Fruit fly (Drosophila melanogaster) whole organism, embryonic: ENCODE data around the gene kel.

ENCODE experiments used
- Atf-2 ChIP-seq: fragments of 200-800 bp; sonication (Bioruptor generic); optimal IDR thresholded peaks from 2 replicates; lab custom pipeline; 2016; ENCODE audit warnings: missing biosample characterization, missing genetic modification characterization
- BEAF-32 ChIP-seq: fragments of 200-800 bp; sonication (Bioruptor generic); optimal IDR thresholded peaks from 3 replicates; lab custom pipeline; 2017; ENCODE audit warnings: missing biosample characterization, missing genetic modification characterization, mild to moderate bottlenecking, moderate library complexity, missing genetic modification reagents
- CG11093 ChIP-seq: fragments of 200-800 bp; sonication (Bioruptor generic); IDR thresholded peaks from 3 replicates; pipeline ENCODE4 v1.3.6; 2022; ENCODE audit warnings: missing biosample characterization, missing genetic modification characterization
- CG15514 ChIP-seq: fragments of 200-800 bp; sonication (Bioruptor generic); optimal IDR thresholded peaks from 3 replicates; lab custom pipeline; 2017; ENCODE audit warnings: missing biosample characterization, missing genetic modification characterization, mild to moderate bottlenecking, moderate library complexity, missing genetic modification reagents
- CG15601 ChIP-seq: fragments of 200-800 bp; sonication (Bioruptor generic); optimal IDR thresholded peaks from 3 replicates; lab custom pipeline; 2019; ENCODE audit warnings: missing biosample characterization, mild to moderate bottlenecking, missing genetic modification characterization, moderate library complexity
- CG16779 ChIP-seq: fragments of 200-800 bp; sonication (Bioruptor generic); IDR thresholded peaks from 2 replicates; pipeline ENCODE4 v1.3.6; 2022; ENCODE audit warnings: missing biosample characterization, missing genetic modification characterization
- CG16863 ChIP-seq: fragments of 200-800 bp; sonication (Bioruptor generic); optimal IDR thresholded peaks from 3 replicates; lab custom pipeline; 2016; ENCODE audit warnings: missing biosample characterization, missing genetic modification characterization
- CG2116 ChIP-seq: fragments of 200-800 bp; sonication (Bioruptor generic); optimal IDR thresholded peaks from 3 replicates; lab custom pipeline; 2018; ENCODE audit warnings: missing biosample characterization, mild to moderate bottlenecking, missing genetic modification characterization
- CG2712 ChIP-seq: fragments of 200-800 bp; optimal IDR thresholded peaks from 3 replicates; lab custom pipeline; 2019; ENCODE audit warnings: missing biosample characterization, mild to moderate bottlenecking, missing genetic modification characterization, moderate library complexity
- CG2875 ChIP-seq: fragments of 200-800 bp; sonication (Bioruptor generic); optimal IDR thresholded peaks from 2 replicates; lab custom pipeline; 2017; ENCODE audit warnings: missing biosample characterization, mild to moderate bottlenecking, missing genetic modification characterization, missing genetic modification reagents
- CG30431 ChIP-seq: fragments of 200-800 bp; sonication (Bioruptor generic); optimal IDR thresholded peaks from 2 replicates; lab custom pipeline; 2017; ENCODE audit warnings: missing biosample characterization, missing genetic modification characterization
- CG31224 ChIP-seq: fragments of 200-800 bp; sonication (Bioruptor generic); IDR thresholded peaks from 2 replicates; pipeline ENCODE4 v1.3.6; 2022; ENCODE audit warnings: missing biosample characterization, missing genetic modification characterization
- CG31388 ChIP-seq: fragments of 200-800 bp; sonication (Bioruptor generic); optimal IDR thresholded peaks from 2 replicates; lab custom pipeline; 2016; ENCODE audit warnings: missing biosample characterization, missing genetic modification characterization
- CG3163 ChIP-seq: fragments of 200-800 bp; sonication (Bioruptor generic); optimal IDR thresholded peaks from 3 replicates; lab custom pipeline; 2016; ENCODE audit warnings: missing biosample characterization, missing genetic modification characterization
- CG32767 ChIP-seq: fragments of 200-800 bp; sonication (Bioruptor generic); IDR thresholded peaks from 2 replicates; pipeline ENCODE4 v1.3.6; 2022; ENCODE audit warnings: missing biosample characterization, missing genetic modification characterization
- CG7372 ChIP-seq: fragments of 200-800 bp; sonication (Bioruptor generic); IDR thresholded peaks from 2 replicates; pipeline ENCODE4 v1.3.6; 2022; ENCODE audit warnings: missing biosample characterization, missing genetic modification characterization
- CG7963 ChIP-seq: fragments of 200-800 bp; sonication (Bioruptor generic); IDR thresholded peaks from 3 replicates; pipeline ENCODE4 v1.3.6; 2022; ENCODE audit warnings: missing biosample characterization, missing genetic modification characterization; ENCODE audit not compliant: partially characterized antibody
- CG8478 ChIP-seq: fragments of >200 bp; optimal IDR thresholded peaks from 2 replicates; lab custom pipeline; 2018
- CG9437 ChIP-seq: fragments of 200-800 bp; sonication (Bioruptor generic); optimal IDR thresholded peaks from 2 replicates; lab custom pipeline; 2018; ENCODE audit warnings: missing biosample characterization, mild to moderate bottlenecking, missing genetic modification characterization
- Deaf1 ChIP-seq: fragments of 200-800 bp; optimal IDR thresholded peaks from 3 replicates; lab custom pipeline; 2019; ENCODE audit warnings: missing biosample characterization, mild to moderate bottlenecking, missing genetic modification characterization, moderate library complexity
- Drgx ChIP-seq: fragments of 200-800 bp; sonication (Bioruptor generic); IDR thresholded peaks from 2 replicates; pipeline ENCODE4 v1.3.6; 2022; ENCODE audit warnings: missing biosample characterization, missing genetic modification characterization
- Gsc ChIP-seq: fragments of 200-800 bp; sonication (Bioruptor generic); IDR thresholded peaks from 2 replicates; pipeline ENCODE4 v1.3.6; 2022; ENCODE audit warnings: missing biosample characterization, missing genetic modification characterization
- H2.0 ChIP-seq: fragments of 200-800 bp; sonication (Bioruptor generic); IDR thresholded peaks from 2 replicates; pipeline ENCODE4 v1.3.6; 2022; ENCODE audit warnings: missing biosample characterization, missing genetic modification characterization
- Hand ChIP-seq: fragments of 200-800 bp; sonication (Bioruptor generic); optimal IDR thresholded peaks from 2 replicates; lab custom pipeline; 2017; ENCODE audit warnings: mild to moderate bottlenecking, missing biosample characterization, missing genetic modification reagents, missing genetic modification characterization
- Hey ChIP-seq: fragments of 200-800 bp; sonication (Bioruptor generic); optimal IDR thresholded peaks from 3 replicates; lab custom pipeline; 2018; ENCODE audit warnings: missing biosample characterization, mild to moderate bottlenecking, missing genetic modification characterization
- Lim3 ChIP-seq: fragments of 200-800 bp; sonication (Bioruptor generic); IDR thresholded peaks from 2 replicates; pipeline ENCODE4 v1.3.6; 2022; ENCODE audit warnings: missing biosample characterization, missing genetic modification characterization
- Meics ChIP-seq: fragments of 200-800 bp; sonication (Bioruptor generic); optimal IDR thresholded peaks from 2 replicates; lab custom pipeline; 2017; ENCODE audit warnings: missing biosample characterization, mild to moderate bottlenecking, missing genetic modification characterization
- NK7.1 ChIP-seq: fragments of 200-800 bp; sonication (Bioruptor generic); optimal IDR thresholded peaks from 3 replicates; lab custom pipeline; 2016; ENCODE audit warnings: missing biosample characterization, missing genetic modification characterization
- Ptx1 ChIP-seq: fragments of 200-800 bp; sonication (Bioruptor generic); IDR thresholded peaks from 2 replicates; pipeline ENCODE4 v1.3.6; 2022; ENCODE audit warnings: missing biosample characterization, missing genetic modification characterization
- Scr ChIP-seq: fragments of 200-800 bp; sonication (Bioruptor generic); IDR thresholded peaks from 2 replicates; pipeline ENCODE4 v1.3.6; 2022; ENCODE audit warnings: missing biosample characterization, missing genetic modification characterization; ENCODE audit not compliant: partially characterized antibody
- YL-1 ChIP-seq: fragments of 200-800 bp; sonication (Bioruptor generic); optimal IDR thresholded peaks from 3 replicates; lab custom pipeline; 2017; ENCODE audit warnings: missing biosample characterization, mild to moderate bottlenecking, missing genetic modification characterization
- bbx ChIP-seq: fragments of 200-800 bp; sonication (Bioruptor generic); IDR thresholded peaks from 2 replicates; pipeline ENCODE4 v1.3.6; 2022; ENCODE audit warnings: missing biosample characterization, missing genetic modification characterization; ENCODE audit not compliant: partially characterized antibody
- bigmax ChIP-seq: fragments of 200-800 bp; sonication (Bioruptor generic); optimal IDR thresholded peaks from 2 replicates; lab custom pipeline; 2018; ENCODE audit warnings: missing biosample characterization, mild to moderate bottlenecking, missing genetic modification characterization
- bsh ChIP-seq, 2 experiments: fragments of 200-800 bp; sonication (Bioruptor generic); optimal IDR thresholded peaks; 2 replicates each; lab custom pipeline; 2017 to 2018; ENCODE audit warnings: mild to moderate bottlenecking in 2 of 2, missing biosample characterization in 2 of 2, missing genetic modification characterization in 2 of 2, moderate library complexity in 1 of 2
- chif ChIP-seq, 2 experiments: fragments of 200-800 bp; sonication (Bioruptor generic); optimal IDR thresholded peaks; 3 replicates each; lab custom pipeline; 2016; ENCODE audit warnings: missing biosample characterization in 2 of 2, missing genetic modification characterization in 2 of 2
- dan ChIP-seq: fragments of 200-800 bp; sonication (Bioruptor generic); IDR thresholded peaks from 2 replicates; pipeline ENCODE4 v1.3.6; 2022; ENCODE audit warnings: missing biosample characterization, missing genetic modification characterization
- en ChIP-seq: fragments of 200-800 bp; sonication (Bioruptor generic); optimal IDR thresholded peaks from 2 replicates; lab custom pipeline; 2016; ENCODE audit warnings: missing biosample characterization, missing genetic modification characterization
- gt ChIP-seq: fragments of 200-800 bp; sonication (Bioruptor generic); IDR thresholded peaks from 2 replicates; pipeline ENCODE4 v1.3.6; 2022; ENCODE audit warnings: missing biosample characterization, missing genetic modification characterization
- knrl ChIP-seq: fragments of 200-800 bp; sonication (Bioruptor generic); IDR thresholded peaks from 3 replicates; pipeline ENCODE4 v1.3.6; 2022; ENCODE audit warnings: missing biosample characterization, missing genetic modification characterization; ENCODE audit not compliant: partially characterized antibody
- nom ChIP-seq: fragments of 200-800 bp; sonication (Bioruptor generic); optimal IDR thresholded peaks from 2 replicates; lab custom pipeline; 2017; ENCODE audit warnings: missing biosample characterization, missing genetic modification characterization, mild to moderate bottlenecking, moderate library complexity, missing genetic modification reagents
- phol ChIP-seq: fragments of 200-800 bp; sonication (Bioruptor generic); optimal IDR thresholded peaks from 3 replicates; lab custom pipeline; 2018; ENCODE audit warnings: missing biosample characterization, mild to moderate bottlenecking, missing genetic modification characterization, moderate library complexity
- seq ChIP-seq: fragments of 200-800 bp; sonication (Bioruptor generic); IDR thresholded peaks from 2 replicates; pipeline ENCODE4 v1.3.6; 2022; ENCODE audit warnings: missing biosample characterization, missing genetic modification characterization
- slbo ChIP-seq: fragments of 200-800 bp; sonication (Bioruptor generic); IDR thresholded peaks from 2 replicates; pipeline ENCODE4 v1.3.6; 2022; ENCODE audit warnings: missing biosample characterization, missing genetic modification characterization
- tio ChIP-seq: fragments of 200-800 bp; sonication (Bioruptor generic); optimal IDR thresholded peaks from 2 replicates; lab custom pipeline; 2017; ENCODE audit warnings: missing biosample characterization, missing genetic modification characterization, inconsistent platforms
- twi ChIP-seq: fragments of 200-800 bp; optimal IDR thresholded peaks from 2 replicates; lab custom pipeline; 2019; ENCODE audit warnings: missing biosample characterization, mild to moderate bottlenecking, missing genetic modification characterization, moderate library complexity
- unpg ChIP-seq: fragments of 200-800 bp; sonication (Bioruptor generic); optimal IDR thresholded peaks from 3 replicates; lab custom pipeline; 2018; ENCODE audit warnings: missing biosample characterization, mild to moderate bottlenecking, missing genetic modification characterization, moderate library complexity

Gene kel

DNA sequence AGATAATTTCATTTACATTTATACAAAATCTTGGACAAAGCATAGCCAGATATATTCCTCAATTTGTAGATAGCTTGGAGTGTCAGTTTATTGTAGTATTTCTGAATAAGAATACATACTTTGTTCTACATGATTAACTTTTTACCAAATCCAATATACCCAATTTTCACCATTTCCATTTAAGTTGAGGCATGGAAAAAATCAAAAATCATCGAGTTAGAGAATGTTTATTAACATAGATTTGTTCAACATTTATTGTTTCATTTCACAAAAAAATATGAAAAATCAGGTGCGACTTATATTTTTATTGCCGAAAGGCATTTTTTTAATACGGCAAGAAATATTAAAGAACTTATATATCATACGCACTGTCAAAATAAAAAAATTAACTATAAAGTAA, 12.2 kb downstream of the kel start, which contains the start of gene Grl36b:
TSS of gene Grl36b (minus strand) at position 101 of the 400 bp plus-strand sequence.
- TF ChIP-seq Hand (GFP tag; lab: Kevin White, UChicago), result no peak
- TF ChIP-seq CG9437 (GFP tag; lab: Kevin White, UChicago), result no peak
- no peak for TF ChIP-seq chif (GFP tag; optimal IDR thresholded peaks at IDR 0.05; lab: Kevin White, UChicago)
- TF ChIP-seq Ptx1, result no peak
- no peak for TF ChIP-seq CG15601 (tag; lab: Kevin White, UChicago)
- TF ChIP-seq Atf-2 (GFP tag; lab: Kevin White, UChicago), result no peak
- no peak for TF ChIP-seq knrl
- no peak for TF ChIP-seq CG7372
- TF ChIP-seq YL-1 (GFP tag; lab: Kevin White, UChicago), result no peak

DNA sequence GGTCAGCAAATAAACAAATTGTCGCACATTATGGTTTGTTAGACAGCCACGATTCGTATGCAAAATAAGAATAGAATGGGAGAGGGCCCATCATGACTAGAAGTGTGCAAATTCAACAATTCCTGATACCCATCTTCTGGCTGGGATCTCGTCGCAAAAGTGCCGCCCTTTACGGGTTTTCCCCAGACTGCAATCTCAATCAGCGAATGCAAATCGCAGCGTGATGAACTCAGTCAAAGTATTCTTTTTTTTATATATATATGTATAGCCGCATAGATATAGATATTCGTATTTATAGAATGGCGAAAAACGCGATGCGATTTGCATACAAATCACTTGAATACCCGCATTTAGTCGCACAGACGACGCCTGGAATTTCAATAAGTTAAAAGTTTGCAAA, 15.0 kb downstream of the kel start:
- TF ChIP-seq CG3163 (GFP tag; lab: Kevin White, UChicago), result no peak
- TF ChIP-seq CG8478, result no peak
- no peak for TF ChIP-seq slbo (GFP tag; lab: Robert Waterston, UW)
- no peak for TF ChIP-seq Meics
- no peak for TF ChIP-seq CG30431 (GFP tag; lab: Kevin White, UChicago)
- no peak for TF ChIP-seq CG31388 (GFP tag; lab: Kevin White, UChicago)
- TF ChIP-seq CG32767 (GFP tag; lab: Robert Waterston, UW), result no peak
- TF ChIP-seq seq (GFP tag; lab: Robert Waterston, UW), result no peak
- no peak for TF ChIP-seq unpg (GFP tag; lab: Kevin White, UChicago)
- TF ChIP-seq bigmax (GFP tag; lab: Kevin White, UChicago), result no peak
- no peak for TF ChIP-seq CG15514 (GFP tag; lab: Kevin White, UChicago)
- TF ChIP-seq bsh (GFP tag; optimal IDR thresholded peaks at IDR 0.05; lab: Kevin White, UChicago), result no peak
- TF ChIP-seq CG2712, result no peak

dm6 chr2L:18122231-18122551, 15.7 kb downstream of the kel start:
- TF ChIP-seq CG16863 (GFP tag; lab: Kevin White, UChicago) (no peak), Drgx (GFP tag; lab: Robert Waterston, UW) (peak; percentile 40), nom (GFP tag; lab: Kevin White, UChicago) (peak; percentile 4), bsh (GFP tag; optimal IDR thresholded peaks at IDR 0.05; lab: Kevin White, UChicago) (peak in 1 of 2 experiments; percentile 71)

dm6 chr2L:18121367-18122230, 16.3 kb downstream of the kel start:
- peak; percentile 46; the same call in 1 of the 2 replicates for TF ChIP-seq CG31224 (GFP tag; lab: Robert Waterston, UW)
- no peak for TF ChIP-seq phol (tag; lab: Kevin White, UChicago)
- TF ChIP-seq en (GFP tag; lab: Kevin White, UChicago), result no peak
- no peak for TF ChIP-seq Lim3 (GFP tag; lab: Robert Waterston, UW)
- no peak for TF ChIP-seq CG2116 (GFP tag; lab: Kevin White, UChicago)
- TF ChIP-seq Hey (tag; lab: Kevin White, UChicago), result no peak
- no peak for TF ChIP-seq dan (GFP tag; lab: Robert Waterston, UW)
- no peak for TF ChIP-seq Deaf1
- TF ChIP-seq Gsc (GFP tag; lab: Robert Waterston, UW), result no peak
- TF ChIP-seq H2.0 (GFP tag; lab: Robert Waterston, UW), result peak; percentile 46
- TF ChIP-seq CG11093 (GFP tag; lab: Robert Waterston, UW), result no peak
- TF ChIP-seq CG16779 (GFP tag; lab: Robert Waterston, UW), result no peak
- no peak for TF ChIP-seq BEAF-32 (GFP tag; lab: Kevin White, UChicago)
- TF ChIP-seq Scr, result no peak
- TF ChIP-seq CG2875 (GFP tag; lab: Kevin White, UChicago), result peak; percentile 12
- no peak for TF ChIP-seq NK7.1 (GFP tag; lab: Kevin White, UChicago)
- TF ChIP-seq Hand (GFP tag; lab: Kevin White, UChicago), result no peak
- no peak for TF ChIP-seq CG7963
- no peak for TF ChIP-seq gt (GFP tag; lab: Robert Waterston, UW)
- no peak for TF ChIP-seq twi (tag; lab: Kevin White, UChicago)
- peak; percentile 15 for TF ChIP-seq tio (GFP tag; lab: Kevin White, UChicago)
- no peak for TF ChIP-seq bbx (GFP tag; lab: Robert Waterston, UW)
